Worm (Caenorhabditis elegans): ENCODE measurements around the gene lect-2.

ce11 chrII:5772547-5773142 lies 17.9 kb upstream of the lect-2 start:
- TF ChIP-seq nhr-120 (GFP tag; IDR thresholded peaks at IDR 0.05) (no peak), lin-35 (GFP tag; optimal IDR thresholded peaks at IDR 0.05) (no peak), Y95B8A.8 (GFP tag; IDR thresholded peaks at IDR 0.05) (no peak), pha-4 (tag; optimal IDR thresholded peaks at IDR 0.05) (no peak), ceh-40 (GFP tag; IDR thresholded peaks at IDR 0.05) (no peak), sea-2 (GFP tag; IDR thresholded peaks at IDR 0.05) (no peak)
